Worm (Caenorhabditis elegans) whole organism, midembryonic: ENCODE results near the gene srt-14.

Source experiments
- T22C8.4 ChIP-seq: fragments of 200-800 bp; sonication (Bioruptor generic); IDR thresholded peaks from 2 replicates; pipeline ENCODE4 v1.3.6; 2022; ENCODE audit warnings: missing genetic modification characterization, missing compliant biosample characterization
- cog-1 ChIP-seq: sonication (generic microtip); optimal IDR thresholded peaks from 2 replicates; lab custom pipeline; 2016; ENCODE audit warnings: missing genetic modification characterization, missing compliant biosample characterization
- klf-2 ChIP-seq: fragments of 200-800 bp; sonication (Bioruptor generic); conservative IDR thresholded peaks from 2 replicates; pipeline ENCODE4 v1.3.6; 2022; ENCODE audit warnings: missing genetic modification reagents, missing genetic modification characterization, missing compliant biosample characterization
- med-1 ChIP-seq: sonication (generic microtip); optimal IDR thresholded peaks from 2 replicates; lab custom pipeline; 2017; ENCODE audit warnings: missing genetic modification characterization, mild to moderate bottlenecking, missing compliant biosample characterization, antibody characterized with exemption, missing genetic modification reagents; ENCODE audit not compliant: insufficient read depth
- ref-1 ChIP-seq: fragments of 200-800 bp; sonication (Bioruptor generic); conservative IDR thresholded peaks from 2 replicates; pipeline ENCODE4 v1.3.6; 2022; ENCODE audit warnings: missing genetic modification reagents, missing genetic modification characterization, missing compliant biosample characterization
- ztf-23 ChIP-seq: fragments of 200-800 bp; sonication (Bioruptor generic); IDR thresholded peaks from 2 replicates; pipeline ENCODE4 v1.3.6; 2022; ENCODE audit warnings: missing genetic modification reagents, missing genetic modification characterization, missing compliant biosample characterization

DNA sequence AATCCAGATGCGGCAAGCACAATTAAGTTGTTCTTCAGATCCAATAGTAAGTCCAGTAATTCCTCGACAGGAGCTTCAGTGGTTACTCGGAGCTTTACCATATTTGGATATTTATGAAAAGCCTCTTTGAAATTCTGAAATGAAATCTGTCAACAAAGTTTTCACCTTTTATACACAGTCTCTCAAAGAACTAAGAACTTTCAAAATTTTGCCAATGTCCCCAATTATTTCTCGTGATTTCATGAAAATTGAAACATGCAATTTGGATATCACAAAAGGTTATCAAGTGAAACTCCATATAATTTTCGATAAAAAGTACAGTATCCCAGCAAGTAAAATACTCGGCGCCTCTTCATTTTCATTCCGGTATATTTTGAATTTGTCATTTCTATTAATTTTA is 39.5 kb upstream of the srt-14 start, which contains the start of gene F47D2.11:
- TF ChIP-seq klf-2, result no peak
- no peak for TF ChIP-seq ztf-23
- TF ChIP-seq med-1, result no peak
- no peak for TF ChIP-seq T22C8.4 (GFP tag; lab: Robert Waterston, UW)
- TF ChIP-seq ref-1, result no peak
- no peak for TF ChIP-seq cog-1
